Fruit fly (Drosophila melanogaster) whole organism, embryonic: ENCODE measurements around the gene CG9733.
A peak's percentile ranks its signal among the peaks of the same experiment; 100 is the strongest.

ENCODE experiments used
- ATbp ChIP-seq: fragments of 200-800 bp; sonication (Bioruptor generic); optimal IDR thresholded peaks from 2 replicates; lab custom pipeline; 2017; ENCODE audit warnings: missing biosample characterization, mild to moderate bottlenecking, missing genetic modification characterization, missing genetic modification reagents
- Bgb ChIP-seq: fragments of 200-800 bp; sonication (Bioruptor generic); IDR thresholded peaks from 2 replicates; pipeline ENCODE4 v1.3.6; 2022; ENCODE audit warnings: missing biosample characterization, missing genetic modification characterization; ENCODE audit not compliant: partially characterized antibody
- CG10959 ChIP-seq: fragments of 200-800 bp; sonication (Bioruptor generic); IDR thresholded peaks from 2 replicates; pipeline ENCODE4 v1.3.6; 2022; ENCODE audit warnings: missing biosample characterization, missing genetic modification characterization
- CG12236 ChIP-seq: fragments of 200-800 bp; sonication (Bioruptor generic); optimal IDR thresholded peaks from 2 replicates; lab custom pipeline; 2016; ENCODE audit warnings: missing biosample characterization, missing genetic modification characterization
- CG12299 ChIP-seq: fragments of 200-800 bp; sonication (Bioruptor generic); optimal IDR thresholded peaks from 2 replicates; lab custom pipeline; 2018; ENCODE audit warnings: missing biosample characterization, mild to moderate bottlenecking, missing genetic modification characterization
- CG12744 ChIP-seq: fragments of 200-800 bp; sonication (Bioruptor generic); optimal IDR thresholded peaks from 2 replicates; lab custom pipeline; 2016; ENCODE audit warnings: missing biosample characterization, missing genetic modification characterization
- CG17328 ChIP-seq: fragments of 200-800 bp; sonication (Bioruptor generic); IDR thresholded peaks from 2 replicates; pipeline ENCODE4 v1.3.6; 2022; ENCODE audit warnings: missing biosample characterization, missing genetic modification characterization
- CG17385 ChIP-seq: fragments of 200-800 bp; sonication (Bioruptor generic); optimal IDR thresholded peaks from 3 replicates; lab custom pipeline; 2018; ENCODE audit warnings: missing biosample characterization, mild to moderate bottlenecking, missing genetic modification characterization
- CG2129 ChIP-seq: fragments of 200-800 bp; sonication (Bioruptor generic); IDR thresholded peaks from 2 replicates; pipeline ENCODE4 v1.3.6; 2022; ENCODE audit warnings: missing biosample characterization, missing genetic modification characterization; ENCODE audit not compliant: partially characterized antibody
- CG34422 ChIP-seq: fragments of 200-800 bp; sonication (Bioruptor generic); IDR thresholded peaks from 3 replicates; pipeline ENCODE4 v1.3.6; 2022; ENCODE audit warnings: missing biosample characterization, missing genetic modification characterization
- CG4360 ChIP-seq: fragments of 200-800 bp; sonication (Bioruptor generic); IDR thresholded peaks from 2 replicates; pipeline ENCODE4 v1.3.6; 2022; ENCODE audit warnings: missing biosample characterization, missing genetic modification characterization
- CG5180 ChIP-seq: fragments of 200-800 bp; sonication (Bioruptor generic); optimal IDR thresholded peaks from 3 replicates; lab custom pipeline; 2017; ENCODE audit warnings: missing biosample characterization, missing genetic modification characterization, mild to moderate bottlenecking, moderate library complexity, missing genetic modification reagents
- CG6254 ChIP-seq: fragments of 200-800 bp; sonication (Bioruptor generic); optimal IDR thresholded peaks from 3 replicates; lab custom pipeline; 2017; ENCODE audit warnings: mild to moderate bottlenecking, missing biosample characterization, missing genetic modification reagents, missing genetic modification characterization
- CG7786 ChIP-seq: fragments of 200-800 bp; sonication (Bioruptor generic); optimal IDR thresholded peaks from 2 replicates; lab custom pipeline; 2016; ENCODE audit warnings: missing biosample characterization, missing genetic modification characterization
- CG8944 ChIP-seq: fragments of 200-800 bp; sonication (Bioruptor generic); optimal IDR thresholded peaks from 3 replicates; lab custom pipeline; 2016; ENCODE audit warnings: missing biosample characterization, missing genetic modification characterization
- CG9215 ChIP-seq: fragments of 200-800 bp; sonication (Bioruptor generic); IDR thresholded peaks from 2 replicates; pipeline ENCODE4 v1.3.6; 2022; ENCODE audit warnings: missing biosample characterization, missing genetic modification characterization
- CG9437 ChIP-seq: fragments of 200-800 bp; sonication (Bioruptor generic); optimal IDR thresholded peaks from 2 replicates; lab custom pipeline; 2018; ENCODE audit warnings: missing biosample characterization, mild to moderate bottlenecking, missing genetic modification characterization
- CG9727 ChIP-seq: fragments of 200-800 bp; sonication (Bioruptor generic); optimal IDR thresholded peaks from 3 replicates; lab custom pipeline; 2017; ENCODE audit warnings: missing biosample characterization, mild to moderate bottlenecking, missing genetic modification characterization
- D19B ChIP-seq: fragments of 200-800 bp; sonication (Bioruptor generic); optimal IDR thresholded peaks from 2 replicates; lab custom pipeline; 2017; ENCODE audit warnings: missing biosample characterization, mild to moderate bottlenecking, missing genetic modification characterization
- Dp ChIP-seq: fragments of 200-800 bp; sonication (Bioruptor generic); optimal IDR thresholded peaks from 2 replicates; lab custom pipeline; 2018; ENCODE audit warnings: missing biosample characterization, mild to moderate bottlenecking, missing genetic modification characterization, moderate library complexity
- Fer1 ChIP-seq: fragments of 200-800 bp; sonication (Bioruptor generic); optimal IDR thresholded peaks from 2 replicates; lab custom pipeline; 2017; ENCODE audit warnings: missing biosample characterization, mild to moderate bottlenecking, missing genetic modification characterization
- Gsc ChIP-seq: fragments of 200-800 bp; sonication (Bioruptor generic); IDR thresholded peaks from 2 replicates; pipeline ENCODE4 v1.3.6; 2022; ENCODE audit warnings: missing biosample characterization, missing genetic modification characterization
- H2.0 ChIP-seq: fragments of 200-800 bp; sonication (Bioruptor generic); IDR thresholded peaks from 2 replicates; pipeline ENCODE4 v1.3.6; 2022; ENCODE audit warnings: missing biosample characterization, missing genetic modification characterization
- HHEX ChIP-seq: fragments of 200-800 bp; sonication (Bioruptor generic); optimal IDR thresholded peaks from 3 replicates; lab custom pipeline; 2017; ENCODE audit warnings: missing biosample characterization, mild to moderate bottlenecking, missing genetic modification characterization, missing genetic modification reagents
- Med ChIP-seq: fragments of 200-800 bp; sonication (Bioruptor generic); peaks from one replicate; lab custom pipeline; 2016; ENCODE audit warnings: missing biosample characterization, missing genetic modification characterization, mild to moderate bottlenecking, inconsistent platforms, moderate library complexity
- NfI ChIP-seq: fragments of 200-800 bp; sonication (Bioruptor generic); optimal IDR thresholded peaks from 3 replicates; lab custom pipeline; 2018; ENCODE audit warnings: missing biosample characterization, mild to moderate bottlenecking, missing genetic modification characterization, moderate library complexity
- PHDP ChIP-seq: fragments of 200-800 bp; sonication (Bioruptor generic); optimal IDR thresholded peaks from 3 replicates; lab custom pipeline; 2018; ENCODE audit warnings: missing biosample characterization, mild to moderate bottlenecking, missing genetic modification characterization, moderate library complexity
- Six4 ChIP-seq: fragments of 200-800 bp; sonication (Bioruptor generic); optimal IDR thresholded peaks from 2 replicates; lab custom pipeline; 2016; ENCODE audit warnings: missing biosample characterization, missing genetic modification characterization
- Sox102F ChIP-seq: fragments of 200-800 bp; sonication (Bioruptor generic); optimal IDR thresholded peaks from 2 replicates; lab custom pipeline; 2018; ENCODE audit warnings: missing biosample characterization, mild to moderate bottlenecking, missing genetic modification characterization, moderate library complexity
- Sry-β ChIP-seq: fragments of 200-800 bp; sonication (Bioruptor generic); optimal IDR thresholded peaks from 2 replicates; lab custom pipeline; 2018; ENCODE audit warnings: missing biosample characterization, mild to moderate bottlenecking, missing genetic modification characterization, moderate library complexity
- Sry-δ ChIP-seq: fragments of 200-800 bp; sonication (Bioruptor generic); optimal IDR thresholded peaks from 2 replicates; lab custom pipeline; 2016; ENCODE audit warnings: missing biosample characterization, missing genetic modification characterization
- ci ChIP-seq: fragments of 200-800 bp; sonication (Bioruptor generic); IDR thresholded peaks from 3 replicates; pipeline ENCODE4 v1.3.6; 2022; ENCODE audit warnings: missing biosample characterization, missing genetic modification characterization
- disco-r ChIP-seq: fragments of 200-800 bp; sonication (Bioruptor generic); optimal IDR thresholded peaks from 2 replicates; lab custom pipeline; 2016; ENCODE audit warnings: missing biosample characterization, missing genetic modification characterization
- emc ChIP-seq: fragments of 200-800 bp; sonication (Bioruptor generic); optimal IDR thresholded peaks from 2 replicates; lab custom pipeline; 2016; ENCODE audit warnings: missing biosample characterization, missing genetic modification characterization
- ems ChIP-seq: fragments of 200-800 bp; sonication (Bioruptor generic); optimal IDR thresholded peaks from 3 replicates; lab custom pipeline; 2016; ENCODE audit warnings: missing biosample characterization, missing genetic modification characterization
- esg ChIP-seq: fragments of 200-800 bp; sonication (Bioruptor generic); conservative IDR thresholded peaks from 2 replicates; pipeline ENCODE4 v1.3.6; 2022; ENCODE audit warnings: missing biosample characterization, missing genetic modification characterization
- ewg ChIP-seq: fragments of 200-800 bp; sonication (Bioruptor generic); optimal IDR thresholded peaks from 3 replicates; lab custom pipeline; 2017; ENCODE audit warnings: mild to moderate bottlenecking, missing biosample characterization, missing genetic modification reagents, missing genetic modification characterization
- eyg ChIP-seq: fragments of 200-800 bp; sonication (Bioruptor generic); optimal IDR thresholded peaks from 3 replicates; lab custom pipeline; 2016; ENCODE audit warnings: missing biosample characterization, missing genetic modification characterization
- gem ChIP-seq: fragments of 200-800 bp; sonication (Bioruptor generic); optimal IDR thresholded peaks from 2 replicates; lab custom pipeline; 2019; ENCODE audit warnings: missing biosample characterization, mild to moderate bottlenecking, missing genetic modification characterization, moderate library complexity
- gsb-n ChIP-seq: fragments of 200-800 bp; sonication (Bioruptor generic); optimal IDR thresholded peaks from 3 replicates; lab custom pipeline; 2018; ENCODE audit warnings: missing biosample characterization, mild to moderate bottlenecking, missing genetic modification characterization
- gt ChIP-seq: fragments of 200-800 bp; sonication (Bioruptor generic); IDR thresholded peaks from 2 replicates; pipeline ENCODE4 v1.3.6; 2022; ENCODE audit warnings: missing biosample characterization, missing genetic modification characterization
- nmo ChIP-seq: fragments of 200-800 bp; sonication (Bioruptor generic); optimal IDR thresholded peaks from 2 replicates; lab custom pipeline; 2018; ENCODE audit warnings: missing biosample characterization, mild to moderate bottlenecking, missing genetic modification characterization, moderate library complexity
- odd ChIP-seq: fragments of 200-800 bp; sonication (Bioruptor generic); optimal IDR thresholded peaks from 2 replicates; lab custom pipeline; 2017; ENCODE audit warnings: missing biosample characterization, mild to moderate bottlenecking, missing genetic modification characterization
- otp ChIP-seq: fragments of 200-800 bp; sonication (Bioruptor generic); IDR thresholded peaks from 3 replicates; pipeline ENCODE4, ENCODE4 v1.3.6; 2022; ENCODE audit warnings: missing biosample characterization, missing genetic modification characterization
- p53 ChIP-seq: fragments of 200-800 bp; sonication (Bioruptor generic); optimal IDR thresholded peaks from 2 replicates; lab custom pipeline; 2016; ENCODE audit warnings: missing biosample characterization, missing genetic modification characterization
- prd ChIP-seq, 3 experiments: fragments of >200 bp in 2 of 3; fragments of 200-800 bp in 1 of 3; sonication (Bioruptor generic) in 1 of 3; optimal IDR thresholded peaks in 2 of 3; IDR thresholded peaks in 1 of 3; 2 replicates in 2 of 3; 3 replicates in 1 of 3; pipeline versions ENCODE4 v1.3.6 to Lab custom; 2017 to 2022; ENCODE audit warnings: missing biosample characterization in 1 of 3, missing genetic modification characterization in 1 of 3
- rib ChIP-seq: fragments of 200-800 bp; sonication (Bioruptor generic); IDR thresholded peaks from 2 replicates; pipeline ENCODE4 v1.3.6; 2022; ENCODE audit warnings: missing biosample characterization, missing genetic modification characterization
- sim ChIP-seq: fragments of 200-800 bp; sonication (Bioruptor generic); IDR thresholded peaks from 2 replicates; pipeline ENCODE4 v1.3.6; 2022; ENCODE audit warnings: missing biosample characterization, missing genetic modification characterization
- sna ChIP-seq: fragments of 200-800 bp; sonication (Bioruptor generic); IDR thresholded peaks from 2 replicates; pipeline ENCODE4 v1.3.6; 2022; ENCODE audit warnings: missing biosample characterization, missing genetic modification characterization; ENCODE audit not compliant: partially characterized antibody
- unc-4 ChIP-seq: fragments of 200-800 bp; sonication (Bioruptor generic); IDR thresholded peaks from 2 replicates; pipeline ENCODE4 v1.3.6; 2022; ENCODE audit warnings: missing biosample characterization, missing genetic modification characterization; ENCODE audit not compliant: partially characterized antibody

The CG9733 gene

DNA sequence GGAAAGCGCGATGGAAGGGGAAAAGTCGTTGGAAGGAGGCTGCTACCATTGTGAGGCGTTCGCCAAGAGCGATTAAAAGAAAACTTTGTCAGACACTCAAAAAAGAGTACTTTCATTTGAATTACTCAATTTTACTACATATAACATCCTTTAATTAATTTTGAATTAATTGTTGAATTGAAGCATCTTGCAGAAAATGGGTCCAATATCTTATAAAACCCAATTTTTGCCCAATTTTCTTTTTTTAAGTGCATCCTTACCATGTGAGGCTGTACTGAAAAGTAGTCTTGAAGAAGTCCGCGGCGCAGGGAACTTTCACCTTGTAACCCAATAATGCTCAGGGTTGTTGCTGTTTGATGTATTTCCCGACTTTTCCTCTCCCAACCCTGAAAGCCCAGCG lies 11.2 kb downstream of the CG9733 start (continued):
- TF ChIP-seq CG4360 (GFP tag; lab: Robert Waterston, UW) (no peak), CG12744 (GFP tag; lab: Kevin White, UChicago) (no peak), Six4 (no peak), gsb-n (tag; lab: Kevin White, UChicago) (peak; percentile 10), CG6254 (GFP tag; lab: Kevin White, UChicago) (peak; percentile 23), gem (tag; lab: Kevin White, UChicago) (peak; percentile 53), Dp (GFP tag; lab: Kevin White, UChicago) (no peak), CG10959 (no peak), prd (optimal IDR thresholded peaks at IDR 0.05; lab: Kevin White, UChicago) (no peak), prd (GFP tag; IDR thresholded peaks at IDR 0.05; lab: Robert Waterston, UW) (peak; percentile 55), odd (GFP tag; lab: Kevin White, UChicago) (no peak), Med (GFP tag; lab: Kevin White, UChicago) (peak; percentile 76), CG17385 (GFP tag; lab: Kevin White, UChicago) (peak; percentile 31), Sry-δ (no peak), otp (GFP tag; lab: Robert Waterston, UW) (0 out of 3 replicates have a peak, but pooled peaks have one; percentile 7), Gsc (no peak), emc (GFP tag; lab: Kevin White, UChicago) (no peak), CG34422 (GFP tag; lab: Robert Waterston, UW) (no peak), NfI (GFP tag; lab: Kevin White, UChicago) (no peak), Sox102F (peak; percentile 45), sim (GFP tag; lab: Robert Waterston, UW) (no peak), CG12236 (GFP tag; lab: Kevin White, UChicago) (no peak), eyg (GFP tag; lab: Kevin White, UChicago) (no peak), esg (GFP tag; lab: Robert Waterston, UW) (no peak; the same call in 1 of the 2 replicates), H2.0 (GFP tag; lab: Robert Waterston, UW) (0 out of 2 replicates have a peak, but pooled peaks have one; percentile 17), CG5180 (GFP tag; lab: Kevin White, UChicago) (no peak), CG2129 (GFP tag; lab: Robert Waterston, UW) (no peak), disco-r (no peak), PHDP (peak; percentile 10), CG7786 (GFP tag; lab: Kevin White, UChicago) (no peak), CG9437 (GFP tag; lab: Kevin White, UChicago) (peak; percentile 2), gt (GFP tag; lab: Robert Waterston, UW) (no peak), Sry-β (no peak), HHEX (GFP tag; lab: Kevin White, UChicago) (peak; percentile 17), sna (no peak), p53 (no peak), Bgb (no peak), D19B (GFP tag; lab: Kevin White, UChicago) (no peak), ATbp (peak; percentile 31), ems (no peak), CG12299 (tag; lab: Kevin White, UChicago) (no peak), CG17328 (peak; percentile 46; the same call in 1 of the 2 replicates), CG9215 (GFP tag; lab: Robert Waterston, UW) (no peak), rib (GFP tag; lab: Robert Waterston, UW) (no peak), CG8944 (GFP tag; lab: Kevin White, UChicago) (no peak), ci (peak; percentile 78; the same call in 2 of the 3 replicates), Fer1 (GFP tag; lab: Kevin White, UChicago) (peak; percentile 35), CG9727 (GFP tag; lab: Kevin White, UChicago) (no peak), nmo (GFP tag; lab: Kevin White, UChicago) (peak; percentile 21), ewg (GFP tag; lab: Kevin White, UChicago) (no peak), unc-4 (GFP tag; lab: Robert Waterston, UW) (no peak)
